Worm (Caenorhabditis elegans): ENCODE results near the gene srlf-10.

- no peak for TF ChIP-seq ama-1 (optimal IDR thresholded peaks at IDR 0.05)
- no peak for TF ChIP-seq ceh-13 (GFP tag; optimal IDR thresholded peaks at IDR 0.05)
- TF ChIP-seq sea-1 (GFP tag; conservative IDR thresholded peaks at IDR 0.05), result no peak
- no peak for TF ChIP-seq F13C5.2 (tag; optimal IDR thresholded peaks at IDR 0.05)
- no peak for TF ChIP-seq pes-1 (GFP tag; IDR thresholded peaks at IDR 0.05)
These were observed 34.8 kb downstream of the srlf-10 start, which contains the start of gene F45G2.9 for ce11 chrIII:13436843-13437242.

All from whole organism, early embryonic.